Worm (Caenorhabditis elegans) whole organism, L3 larva: ENCODE data around the gene fbxa-79.
"Not testable (repeated sequence)": the region's sequence is repeated elsewhere in the genome, so short reads cannot be mapped to it uniquely, and the experiment has no call there.

Experiments
- ama-1 ChIP-seq: fragments of 150-350 bp; optimal IDR thresholded peaks from 2 replicates; lab custom pipeline; 2018
- ceh-9 ChIP-seq: sonication (generic microtip); optimal IDR thresholded peaks from 2 replicates; lab custom pipeline; 2018; ENCODE audit warnings: missing biosample characterization, missing genetic modification characterization
- lsy-12 ChIP-seq: sonication (generic microtip); optimal IDR thresholded peaks from 2 replicates; lab custom pipeline; 2016; ENCODE audit warnings: mild to moderate bottlenecking, missing genetic modification characterization, missing compliant biosample characterization
- mdl-1 ChIP-seq: fragments of 150-350 bp; optimal IDR thresholded peaks from 2 replicates; lab custom pipeline; 2014; ENCODE audit warnings: missing biosample characterization, missing genetic modification characterization
- nhr-11 ChIP-seq: fragments of 150-350 bp; optimal IDR thresholded peaks from 2 replicates; lab custom pipeline; 2014; ENCODE audit warnings: missing biosample characterization, missing genetic modification characterization
- nhr-25 ChIP-seq: sonication (generic microtip); optimal IDR thresholded peaks from 2 replicates; lab custom pipeline; 2017; ENCODE audit warnings: missing biosample characterization, missing genetic modification characterization
- nhr-76 ChIP-seq: fragments of 150-350 bp; sonication (generic microtip); optimal IDR thresholded peaks from 5 replicates; lab custom pipeline; 2014; ENCODE audit warnings: missing biosample characterization, missing genetic modification characterization
- nhr-77 ChIP-seq: fragments of 150-350 bp; optimal IDR thresholded peaks from 2 replicates; lab custom pipeline; 2014; ENCODE audit warnings: missing biosample characterization, missing genetic modification characterization
- tbx-2 ChIP-seq: sonication (generic microtip); optimal IDR thresholded peaks from 2 replicates; lab custom pipeline; 2016; ENCODE audit warnings: mild to moderate bottlenecking, missing genetic modification characterization, missing compliant biosample characterization

DNA sequence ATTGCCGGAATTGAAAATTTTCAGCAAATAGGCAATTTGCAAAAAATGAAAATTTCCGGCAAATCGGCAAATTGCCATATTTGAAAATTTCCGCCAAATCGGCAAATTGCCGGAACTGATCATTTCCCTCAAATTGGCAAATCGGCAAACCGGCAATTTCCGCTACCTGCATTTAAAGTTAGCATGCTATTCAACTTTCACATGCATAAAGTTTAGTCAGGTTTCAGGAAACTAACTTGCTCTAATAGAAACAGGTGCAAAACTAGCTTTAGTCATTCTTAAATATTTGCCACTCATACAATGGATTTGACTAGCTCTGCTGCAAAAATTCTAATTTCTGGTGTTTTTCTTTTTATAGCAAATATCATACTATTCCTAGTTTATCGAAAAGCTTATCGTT lies 44.4 kb downstream of the fbxa-79 start, which contains the start of gene srz-9:
- not testable (repeated sequence) for TF ChIP-seq mdl-1 (tag; lab: Kevin White, UChicago); nhr-25 (tag; lab: Kevin White, UChicago); ceh-9 (tag; lab: Kevin White, UChicago); ama-1 (lab: Kevin White, UChicago); tbx-2 (tag; lab: Kevin White, UChicago); nhr-76; lsy-12; nhr-11 (tag; lab: Kevin White, UChicago); nhr-77 (tag; lab: Kevin White, UChicago)
